Worm (Caenorhabditis elegans) whole organism, midembryonic: ENCODE data around the gene D2062.5.
"Not testable (repeated sequence)": the region's sequence is repeated elsewhere in the genome, so short reads cannot be mapped to it uniquely, and the experiment has no call there.

ENCODE experiments used
- T22C8.4 ChIP-seq: fragments of 200-800 bp; sonication (Bioruptor generic); IDR thresholded peaks from 2 replicates; pipeline ENCODE4 v1.3.6; 2022; ENCODE audit warnings: missing genetic modification characterization, missing compliant biosample characterization
- cog-1 ChIP-seq: sonication (generic microtip); optimal IDR thresholded peaks from 2 replicates; lab custom pipeline; 2016; ENCODE audit warnings: missing genetic modification characterization, missing compliant biosample characterization
- flt-1 ChIP-seq: fragments of 200-800 bp; sonication (Bioruptor generic); IDR thresholded peaks from 2 replicates; pipeline ENCODE4 v1.3.6; 2022; ENCODE audit warnings: missing genetic modification characterization, missing compliant biosample characterization
- klf-2 ChIP-seq: fragments of 200-800 bp; sonication (Bioruptor generic); conservative IDR thresholded peaks from 2 replicates; pipeline ENCODE4 v1.3.6; 2022; ENCODE audit warnings: missing genetic modification reagents, missing genetic modification characterization, missing compliant biosample characterization
- med-1 ChIP-seq: sonication (generic microtip); optimal IDR thresholded peaks from 2 replicates; lab custom pipeline; 2017; ENCODE audit warnings: missing genetic modification characterization, mild to moderate bottlenecking, missing compliant biosample characterization, antibody characterized with exemption, missing genetic modification reagents; ENCODE audit not compliant: insufficient read depth
- ref-1 ChIP-seq: fragments of 200-800 bp; sonication (Bioruptor generic); conservative IDR thresholded peaks from 2 replicates; pipeline ENCODE4 v1.3.6; 2022; ENCODE audit warnings: missing genetic modification reagents, missing genetic modification characterization, missing compliant biosample characterization
- tab-1 ChIP-seq: fragments of 200-800 bp; sonication (Bioruptor generic); IDR thresholded peaks from 2 replicates; pipeline ENCODE4 v1.3.6; 2022; ENCODE audit warnings: missing genetic modification characterization, missing compliant biosample characterization
- ztf-23 ChIP-seq: fragments of 200-800 bp; sonication (Bioruptor generic); IDR thresholded peaks from 2 replicates; pipeline ENCODE4 v1.3.6; 2022; ENCODE audit warnings: missing genetic modification reagents, missing genetic modification characterization, missing compliant biosample characterization
- ztf-29 ChIP-seq: fragments of 200-800 bp; sonication (Bioruptor generic); IDR thresholded peaks from 2 replicates; pipeline ENCODE4 v1.3.6; 2022; ENCODE audit warnings: missing genetic modification reagents, missing genetic modification characterization, missing compliant biosample characterization

The D2062.5 gene

ce11 chrII:2638062-2638461, 15.5 kb downstream of the D2062.5 start, which contains the start of gene F22E5.9:
Gene F22E5.9, plus strand, starts transcription at chrII:2638388.
- TF ChIP-seq klf-2 (GFP tag; lab: Robert Waterston, UW) (no peak), flt-1 (GFP tag; lab: Robert Waterston, UW) (no peak), med-1 (GFP tag; lab: Kevin White, UChicago) (no peak), cog-1 (tag; lab: Kevin White, UChicago) (no peak), ztf-29 (no peak), ref-1 (GFP tag; lab: Robert Waterston, UW) (no peak), T22C8.4 (no peak), tab-1 (GFP tag; lab: Robert Waterston, UW) (no peak)

ce11 chrII:2639401-2640088, 17.0 kb downstream of the D2062.5 start, which contains the start of gene F22E5.8:
Gene F22E5.8, plus strand, starts transcription at chrII:2640038.
- not testable (repeated sequence) for TF ChIP-seq tab-1 (GFP tag; lab: Robert Waterston, UW); ztf-23; cog-1 (tag; lab: Kevin White, UChicago)

- TF ChIP-seq flt-1 (GFP tag; lab: Robert Waterston, UW) (no peak), ztf-23 (no peak), T22C8.4 (no peak), tab-1 (GFP tag; lab: Robert Waterston, UW) (no peak), cog-1 (tag; lab: Kevin White, UChicago) (no peak), ztf-29 (no peak), med-1 (GFP tag; lab: Kevin White, UChicago) (no peak), ref-1 (GFP tag; lab: Robert Waterston, UW) (no peak), klf-2 (GFP tag; lab: Robert Waterston, UW) (no peak)
These were observed 18.4 kb downstream of the D2062.5 start, which contains the start of gene F22E5.23 for ce11 chrII:2640982-2641381. Gene F22E5.23, plus strand, starts transcription at chrII:2641282.

ce11 chrII:2641777-2642176, 19.2 kb downstream of the D2062.5 start, which contains the start of gene F22E5.7:
Gene F22E5.7, plus strand, starts transcription at chrII:2642077.
- TF ChIP-seq ztf-29 (no peak), ref-1 (GFP tag; lab: Robert Waterston, UW) (no peak)

- TF ChIP-seq flt-1 (GFP tag; lab: Robert Waterston, UW) (no peak), med-1 (GFP tag; lab: Kevin White, UChicago) (no peak), T22C8.4 (no peak), ref-1 (GFP tag; lab: Robert Waterston, UW) (no peak)
These were observed 21.9 kb downstream of the D2062.5 start, which contains the start of gene F22E5.11 for ce11 chrII:2644498-2644897. Gene F22E5.11, minus strand, starts transcription at chrII:2644598.

- not testable (repeated sequence) for TF ChIP-seq ref-1 (GFP tag; lab: Robert Waterston, UW); T22C8.4; med-1 (GFP tag; lab: Kevin White, UChicago)
These were observed 24.2 kb downstream of the D2062.5 start, which contains the start of gene F22E5.12 for ce11 chrII:2646756-2647155. Gene F22E5.12, minus strand, starts transcription at chrII:2646856.

- no peak for TF ChIP-seq med-1 (GFP tag; lab: Kevin White, UChicago)
- no peak for TF ChIP-seq ztf-23
- TF ChIP-seq flt-1 (GFP tag; lab: Robert Waterston, UW): no peak
- no peak for TF ChIP-seq klf-2 (GFP tag; lab: Robert Waterston, UW)
- TF ChIP-seq ref-1 (GFP tag; lab: Robert Waterston, UW): no peak
- TF ChIP-seq cog-1 (tag; lab: Kevin White, UChicago): no peak
- TF ChIP-seq T22C8.4: no peak
- no peak for TF ChIP-seq tab-1 (GFP tag; lab: Robert Waterston, UW)
These were observed 26.4 kb downstream of the D2062.5 start for ce11 chrII:2649015-2649414.

- TF ChIP-seq ref-1 (GFP tag; lab: Robert Waterston, UW) (no peak), med-1 (GFP tag; lab: Kevin White, UChicago) (no peak), flt-1 (GFP tag; lab: Robert Waterston, UW) (no peak), ztf-29 (no peak), cog-1 (tag; lab: Kevin White, UChicago) (no peak), tab-1 (GFP tag; lab: Robert Waterston, UW) (no peak), ztf-23 (no peak), klf-2 (GFP tag; lab: Robert Waterston, UW) (no peak), T22C8.4 (no peak)
These were observed 27.0 kb downstream of the D2062.5 start, which contains the start of the genes F22E5.13 and F22E5.6 for ce11 chrII:2649539-2649938. Gene F22E5.13, minus strand, starts transcription at chrII:2649639. Gene F22E5.6, plus strand, starts transcription at chrII:2649835.

- TF ChIP-seq klf-2 (GFP tag; lab: Robert Waterston, UW): no peak
- no peak for TF ChIP-seq ref-1 (GFP tag; lab: Robert Waterston, UW)
- TF ChIP-seq med-1 (GFP tag; lab: Kevin White, UChicago): no peak
- no peak for TF ChIP-seq tab-1 (GFP tag; lab: Robert Waterston, UW)
- TF ChIP-seq flt-1 (GFP tag; lab: Robert Waterston, UW): no peak
- TF ChIP-seq cog-1 (tag; lab: Kevin White, UChicago): no peak
- no peak for TF ChIP-seq ztf-23
- TF ChIP-seq T22C8.4: no peak
- TF ChIP-seq ztf-29: no peak
These were observed 34.0 kb downstream of the D2062.5 start, which contains the start of gene sri-47 for ce11 chrII:2656606-2657005. Gene sri-47, plus strand, starts transcription at chrII:2656906.

ce11 chrII:2659364-2659763, 36.8 kb downstream of the D2062.5 start, which contains the start of gene gcy-21:
Gene gcy-21, plus strand, starts transcription at chrII:2659664.
- TF ChIP-seq ztf-29 (no peak), klf-2 (GFP tag; lab: Robert Waterston, UW) (no peak)
